Worm (Caenorhabditis elegans) whole organism, L2 larva: Measurements from ENCODE around the gene C25F9.6.

Experiments
- ZK546.5 ChIP-seq: sonication (generic microtip); optimal IDR thresholded peaks from 2 replicates; lab custom pipeline; 2017; ENCODE audit warnings: missing biosample characterization, missing genetic modification characterization
- ceh-16 ChIP-seq: fragments of 150-350 bp; optimal IDR thresholded peaks from 2 replicates; lab custom pipeline; 2014; ENCODE audit warnings: missing biosample characterization, missing genetic modification characterization
- elt-1 ChIP-seq: fragments of 150-350 bp; optimal IDR thresholded peaks from 2 replicates; lab custom pipeline; 2014; ENCODE audit warnings: missing biosample characterization, missing genetic modification characterization
- elt-3 ChIP-seq: sonication (generic microtip); optimal IDR thresholded peaks from 2 replicates; lab custom pipeline; 2017; ENCODE audit warnings: missing biosample characterization, missing genetic modification characterization
- gmeb-1 ChIP-seq: fragments of 150-350 bp; optimal IDR thresholded peaks from 2 replicates; lab custom pipeline; 2014; ENCODE audit warnings: missing biosample characterization, missing genetic modification characterization
- lin-13 ChIP-seq: fragments of 150-350 bp; optimal IDR thresholded peaks from 2 replicates; lab custom pipeline; 2014; ENCODE audit warnings: missing biosample characterization, missing genetic modification reagents, missing genetic modification characterization
- mab-5 ChIP-seq: fragments of 150-350 bp; optimal IDR thresholded peaks from 2 replicates; lab custom pipeline; 2014; ENCODE audit warnings: missing biosample characterization, missing genetic modification characterization
- mbf-1 ChIP-seq: sonication (generic microtip); optimal IDR thresholded peaks from 2 replicates; lab custom pipeline; 2017; ENCODE audit warnings: missing biosample characterization, missing genetic modification characterization
- nhr-12 ChIP-seq: fragments of 150-350 bp; optimal IDR thresholded peaks from 2 replicates; lab custom pipeline; 2014; ENCODE audit warnings: missing biosample characterization, missing genetic modification characterization
- nhr-129 ChIP-seq: fragments of 150-350 bp; optimal IDR thresholded peaks from 2 replicates; lab custom pipeline; 2014; ENCODE audit warnings: missing biosample characterization, missing genetic modification characterization
- nhr-77 ChIP-seq: fragments of 150-350 bp; optimal IDR thresholded peaks from 2 replicates; lab custom pipeline; 2014; ENCODE audit warnings: missing biosample characterization, missing genetic modification characterization
- sma-3 ChIP-seq: sonication (generic microtip); optimal IDR thresholded peaks from 2 replicates; lab custom pipeline; 2016; ENCODE audit warnings: missing genetic modification reagents, missing genetic modification characterization, missing compliant biosample characterization
- sma-9 ChIP-seq, 2 experiments: fragments of 150-350 bp in 1 of 2; sonication (generic microtip) in 1 of 2; optimal IDR thresholded peaks; 2 replicates each; lab custom pipeline; 2014 to 2016; ENCODE audit warnings: missing genetic modification characterization in 2 of 2, mild to moderate bottlenecking in 1 of 2, missing biosample characterization in 1 of 2, missing compliant biosample characterization in 1 of 2, missing genetic modification reagents in 1 of 2, moderate library complexity in 1 of 2
- zag-1 ChIP-seq: fragments of 150-350 bp; optimal IDR thresholded peaks from 2 replicates; lab custom pipeline; 2014; ENCODE audit warnings: missing biosample characterization, missing genetic modification characterization
- ztf-1 ChIP-seq: fragments of 200-800 bp; sonication (Bioruptor generic); conservative IDR thresholded peaks from 2 replicates; pipeline ENCODE4 v1.3.6; 2022; ENCODE audit warnings: missing genetic modification characterization, missing compliant biosample characterization

The C25F9.6 gene

DNA sequence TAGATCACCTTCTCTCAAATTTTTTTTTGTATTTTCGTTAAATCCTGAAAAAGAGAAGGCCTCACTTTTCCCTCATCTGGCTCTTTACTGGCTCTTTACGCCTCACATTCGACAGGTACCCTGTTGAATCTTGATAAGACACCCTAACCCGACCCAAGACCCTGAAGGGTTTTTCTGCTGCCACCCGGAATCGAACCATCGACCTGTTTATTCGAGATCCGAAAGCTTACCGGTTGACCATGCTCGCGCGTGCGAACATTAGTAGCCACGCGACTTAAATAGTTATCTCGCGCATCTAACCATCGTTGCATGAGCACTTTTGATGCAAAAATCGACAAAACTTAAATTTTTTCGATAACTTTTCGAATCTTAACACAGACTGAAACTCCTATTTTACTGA is 49.9 kb downstream of the C25F9.6 start:
- TF ChIP-seq elt-3 (tag; lab: Kevin White, UChicago): no peak
- no peak for TF ChIP-seq zag-1 (tag; lab: Kevin White, UChicago)
- no peak for TF ChIP-seq mbf-1 (tag; lab: Kevin White, UChicago)
- TF ChIP-seq mab-5 (tag; lab: Kevin White, UChicago): no peak
- no peak for TF ChIP-seq sma-9 (GFP tag; optimal IDR thresholded peaks at IDR 0.05; lab: Kevin White, UChicago)
- TF ChIP-seq sma-9 (tag; optimal IDR thresholded peaks at IDR 0.05; lab: Kevin White, UChicago): no peak
- TF ChIP-seq ZK546.5 (tag; lab: Kevin White, UChicago): no peak
- TF ChIP-seq elt-1 (tag; lab: Kevin White, UChicago): no peak
- no peak for TF ChIP-seq gmeb-1 (tag; lab: Kevin White, UChicago)

DNA sequence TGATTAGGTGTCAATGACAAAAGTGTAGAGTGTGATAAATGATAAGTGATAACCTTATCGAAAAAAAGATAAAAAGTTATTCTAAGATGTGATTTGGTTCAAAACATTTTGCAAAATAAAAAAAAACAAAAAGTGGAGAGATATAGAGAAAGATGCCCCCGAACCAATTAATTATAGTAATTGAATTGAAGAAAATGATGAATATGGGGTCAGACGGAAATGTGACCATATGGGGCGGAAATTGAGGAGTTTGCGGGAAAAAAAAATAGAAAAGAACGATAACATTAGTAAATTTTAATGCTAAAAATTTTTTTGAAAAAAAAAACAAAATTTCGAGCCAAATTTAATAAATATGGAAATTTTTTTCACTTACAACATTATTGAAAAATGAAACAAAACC is 50.6 kb downstream of the C25F9.6 start:
- TF ChIP-seq mab-5 (tag; lab: Kevin White, UChicago) (no peak), ceh-16 (tag; lab: Kevin White, UChicago) (no peak), ZK546.5 (tag; lab: Kevin White, UChicago) (no peak), nhr-12 (tag; lab: Kevin White, UChicago) (no peak), lin-13 (GFP tag; lab: Kevin White, UChicago) (no peak), zag-1 (tag; lab: Kevin White, UChicago) (no peak), sma-3 (no peak), nhr-129 (tag; lab: Kevin White, UChicago) (no peak), nhr-77 (tag; lab: Kevin White, UChicago) (no peak), ztf-1 (GFP tag; lab: Robert Waterston, UW) (no peak)
